Worm (Caenorhabditis elegans): ENCODE data around the gene T04F8.7.

- TF ChIP-seq dsc-1 (tag; optimal IDR thresholded peaks at IDR 0.05) (no peak), snpc-4 (tag; optimal IDR thresholded peaks at IDR 0.05) (no peak), egl-27 (tag; optimal IDR thresholded peaks at IDR 0.05) (no peak), nhr-237 (tag; optimal IDR thresholded peaks at IDR 0.05) (no peak), blmp-1 (tag; optimal IDR thresholded peaks at IDR 0.05) (no peak), fkh-10 (GFP tag; optimal IDR thresholded peaks at IDR 0.05) (no peak), ama-1 (optimal IDR thresholded peaks at IDR 0.05) (no peak), nhr-85 (tag) (no peak), ces-1 (GFP tag; optimal IDR thresholded peaks at IDR 0.05) (no peak), mdl-1 (tag; optimal IDR thresholded peaks at IDR 0.05) (no peak), zag-1 (tag; optimal IDR thresholded peaks at IDR 0.05) (no peak), lin-13 (GFP tag; optimal IDR thresholded peaks at IDR 0.05) (no peak), efl-1 (optimal IDR thresholded peaks at IDR 0.05) (no peak), efl-1 (GFP tag; optimal IDR thresholded peaks at IDR 0.05 in 1 of 2) (no peak)
Observed at ce11 chrX:11638987-11639386, 41.8 kb downstream of the T04F8.7 start.
